Worm (Caenorhabditis elegans) whole organism, L2 larva: ENCODE measurements around the gene C16B8.2.

Experiments
- F13H6.1 ChIP-seq: sonication (generic microtip); optimal IDR thresholded peaks from 2 replicates; lab custom pipeline; 2016; ENCODE audit warnings: missing genetic modification characterization, missing compliant biosample characterization
- R02D3.7 ChIP-seq: fragments of 150-350 bp; optimal IDR thresholded peaks from 2 replicates; lab custom pipeline; 2014; ENCODE audit warnings: missing biosample characterization, missing genetic modification characterization
- Y55F3AM.14 ChIP-seq: fragments of 200-800 bp; sonication (Bioruptor generic); optimal IDR thresholded peaks from 2 replicates; lab custom pipeline; 2018; ENCODE audit warnings: mild to moderate bottlenecking, missing genetic modification characterization, missing compliant biosample characterization
- ZK546.5 ChIP-seq: sonication (generic microtip); optimal IDR thresholded peaks from 2 replicates; lab custom pipeline; 2017; ENCODE audit warnings: missing biosample characterization, missing genetic modification characterization
- alr-1 ChIP-seq: fragments of 150-350 bp; optimal IDR thresholded peaks from 2 replicates; lab custom pipeline; 2014; ENCODE audit warnings: missing biosample characterization, missing genetic modification characterization
- ama-1 ChIP-seq: fragments of 150-350 bp; optimal IDR thresholded peaks from 2 replicates; lab custom pipeline; 2018; ENCODE audit warnings: inconsistent platforms
- blmp-1 ChIP-seq: sonication (generic microtip); optimal IDR thresholded peaks from 2 replicates; lab custom pipeline; 2017; ENCODE audit warnings: missing genetic modification characterization, mild to moderate bottlenecking, missing compliant biosample characterization, antibody characterized with exemption, moderate library complexity; ENCODE audit not compliant: insufficient read depth
- ceh-82 ChIP-seq: fragments of 150-350 bp; optimal IDR thresholded peaks from 2 replicates; lab custom pipeline; 2014; ENCODE audit warnings: missing biosample characterization, missing genetic modification characterization
- crh-2 ChIP-seq: sonication (generic microtip); optimal IDR thresholded peaks from 2 replicates; lab custom pipeline; 2017; ENCODE audit warnings: missing biosample characterization, missing genetic modification characterization
- egl-27 ChIP-seq: sonication (generic microtip); optimal IDR thresholded peaks from 3 replicates; lab custom pipeline; 2017; ENCODE audit warnings: missing biosample characterization, missing genetic modification reagents, missing genetic modification characterization
- elt-1 ChIP-seq: fragments of 150-350 bp; optimal IDR thresholded peaks from 2 replicates; lab custom pipeline; 2014; ENCODE audit warnings: missing biosample characterization, missing genetic modification characterization
- elt-3 ChIP-seq: sonication (generic microtip); optimal IDR thresholded peaks from 2 replicates; lab custom pipeline; 2017; ENCODE audit warnings: missing biosample characterization, missing genetic modification characterization
- fos-1 ChIP-seq: fragments of 150-350 bp; optimal IDR thresholded peaks from 2 replicates; lab custom pipeline; 2014; ENCODE audit warnings: missing biosample characterization, missing genetic modification characterization
- gmeb-1 ChIP-seq: fragments of 150-350 bp; optimal IDR thresholded peaks from 2 replicates; lab custom pipeline; 2014; ENCODE audit warnings: missing biosample characterization, missing genetic modification characterization
- lin-13 ChIP-seq: fragments of 150-350 bp; optimal IDR thresholded peaks from 2 replicates; lab custom pipeline; 2014; ENCODE audit warnings: missing biosample characterization, missing genetic modification reagents, missing genetic modification characterization
- lin-39 ChIP-seq: fragments of 150-350 bp; optimal IDR thresholded peaks from 2 replicates; lab custom pipeline; 2014; ENCODE audit warnings: missing biosample characterization, missing genetic modification reagents, missing genetic modification characterization
- lsy-2 ChIP-seq, 2 experiments: fragments of 150-350 bp in 1 of 2; sonication (generic microtip) in 1 of 2; optimal IDR thresholded peaks; 2 replicates each; lab custom pipeline; 2014 to 2017; ENCODE audit warnings: missing biosample characterization in 2 of 2, missing genetic modification characterization in 2 of 2
- mab-5 ChIP-seq: fragments of 150-350 bp; optimal IDR thresholded peaks from 2 replicates; lab custom pipeline; 2014; ENCODE audit warnings: missing biosample characterization, missing genetic modification characterization
- mbf-1 ChIP-seq: sonication (generic microtip); optimal IDR thresholded peaks from 2 replicates; lab custom pipeline; 2017; ENCODE audit warnings: missing biosample characterization, missing genetic modification characterization
- mdl-1 ChIP-seq, 2 experiments: fragments of 150-350 bp in 1 of 2; sonication (generic microtip) in 1 of 2; optimal IDR thresholded peaks; 2 replicates each; lab custom pipeline; 2017; ENCODE audit warnings: missing biosample characterization in 2 of 2, missing genetic modification characterization in 2 of 2
- nhr-10 ChIP-seq: sonication (generic microtip); optimal IDR thresholded peaks from 2 replicates; lab custom pipeline; 2017; ENCODE audit warnings: missing biosample characterization, missing genetic modification characterization
- nhr-11 ChIP-seq: fragments of 150-350 bp; optimal IDR thresholded peaks from 2 replicates; lab custom pipeline; 2014; ENCODE audit warnings: missing biosample characterization, missing genetic modification characterization
- nhr-12 ChIP-seq: fragments of 150-350 bp; optimal IDR thresholded peaks from 2 replicates; lab custom pipeline; 2014; ENCODE audit warnings: missing biosample characterization, missing genetic modification characterization
- nhr-129 ChIP-seq: fragments of 150-350 bp; optimal IDR thresholded peaks from 2 replicates; lab custom pipeline; 2014; ENCODE audit warnings: missing biosample characterization, missing genetic modification characterization
- nhr-23 ChIP-seq: fragments of 150-350 bp; optimal IDR thresholded peaks from 2 replicates; lab custom pipeline; 2014; ENCODE audit warnings: missing biosample characterization, missing genetic modification reagents, missing genetic modification characterization
- nhr-237 ChIP-seq: fragments of 150-350 bp; optimal IDR thresholded peaks from 2 replicates; lab custom pipeline; 2014; ENCODE audit warnings: missing biosample characterization, missing genetic modification characterization
- nhr-25 ChIP-seq: fragments of 150-350 bp; sonication (generic microtip); optimal IDR thresholded peaks from 3 replicates; lab custom pipeline; 2014; ENCODE audit warnings: missing biosample characterization, missing genetic modification characterization
- nhr-77 ChIP-seq: fragments of 150-350 bp; optimal IDR thresholded peaks from 2 replicates; lab custom pipeline; 2014; ENCODE audit warnings: missing biosample characterization, missing genetic modification characterization
- peb-1 ChIP-seq: fragments of 150-350 bp; optimal IDR thresholded peaks from 2 replicates; lab custom pipeline; 2014; ENCODE audit warnings: missing biosample characterization, missing genetic modification characterization
- skn-1 ChIP-seq: sonication (generic microtip); optimal IDR thresholded peaks from 2 replicates; lab custom pipeline; 2017; ENCODE audit warnings: missing biosample characterization, missing genetic modification characterization
- sma-3 ChIP-seq: sonication (generic microtip); optimal IDR thresholded peaks from 2 replicates; lab custom pipeline; 2016; ENCODE audit warnings: missing genetic modification reagents, missing genetic modification characterization, missing compliant biosample characterization
- sma-9 ChIP-seq, 2 experiments: fragments of 150-350 bp in 1 of 2; sonication (generic microtip) in 1 of 2; optimal IDR thresholded peaks; 2 replicates each; lab custom pipeline; 2014 to 2016; ENCODE audit warnings: missing genetic modification characterization in 2 of 2, mild to moderate bottlenecking in 1 of 2, missing biosample characterization in 1 of 2, missing compliant biosample characterization in 1 of 2, missing genetic modification reagents in 1 of 2, moderate library complexity in 1 of 2
- snpc-4 ChIP-seq: fragments of 150-350 bp; optimal IDR thresholded peaks from 2 replicates; lab custom pipeline; 2014; ENCODE audit warnings: missing biosample characterization, missing genetic modification characterization
- unc-39 ChIP-seq: fragments of 150-350 bp; optimal IDR thresholded peaks from 2 replicates; lab custom pipeline; 2014; ENCODE audit warnings: missing biosample characterization, missing genetic modification characterization
- unc-55 ChIP-seq: fragments of 150-350 bp; sonication (generic microtip); optimal IDR thresholded peaks from 3 replicates; lab custom pipeline; 2014; ENCODE audit warnings: missing biosample characterization, missing genetic modification reagents, missing genetic modification characterization
- unc-62 ChIP-seq: fragments of 150-350 bp; optimal IDR thresholded peaks from 2 replicates; lab custom pipeline; 2014; ENCODE audit warnings: missing biosample characterization, missing genetic modification reagents, missing genetic modification characterization
- zag-1 ChIP-seq: fragments of 150-350 bp; optimal IDR thresholded peaks from 2 replicates; lab custom pipeline; 2014; ENCODE audit warnings: missing biosample characterization, missing genetic modification characterization
- ztf-4 ChIP-seq: fragments of 150-350 bp; optimal IDR thresholded peaks from 2 replicates; lab custom pipeline; 2014; ENCODE audit warnings: missing biosample characterization, missing genetic modification characterization

Gene C16B8.2

ce11 chrX:3976755-3977154, 10.5 kb upstream of the C16B8.2 start:
- TF ChIP-seq sma-9 (GFP tag; optimal IDR thresholded peaks at IDR 0.05; lab: Kevin White, UChicago) (no peak), sma-9 (tag; optimal IDR thresholded peaks at IDR 0.05; lab: Kevin White, UChicago) (no peak), elt-1 (tag; lab: Kevin White, UChicago) (no peak), F13H6.1 (no peak), alr-1 (tag; lab: Kevin White, UChicago) (no peak), nhr-10 (tag; lab: Kevin White, UChicago) (no peak), nhr-11 (tag; lab: Kevin White, UChicago) (no peak), gmeb-1 (tag; lab: Kevin White, UChicago) (no peak), mdl-1 (tag; optimal IDR thresholded peaks at IDR 0.05; lab: Kevin White, UChicago) (no peak), ceh-82 (tag; lab: Kevin White, UChicago) (no peak), zag-1 (tag; lab: Kevin White, UChicago) (no peak), unc-39 (tag; lab: Kevin White, UChicago) (no peak)

- TF ChIP-seq snpc-4 (tag; lab: Kevin White, UChicago) (no peak), ztf-4 (tag; lab: Kevin White, UChicago) (no peak)
Observed at ce11 chrX:3974160-3974559, 7.9 kb upstream of the C16B8.2 start.

ce11 chrX:3973534-3973933, 7.3 kb upstream of the C16B8.2 start, which contains the start of gene C16B8.4:
Gene C16B8.4, minus strand, starts transcription at chrX:3973634.
- TF ChIP-seq unc-55 (GFP tag; lab: Kevin White, UChicago) (no peak), zag-1 (tag; lab: Kevin White, UChicago) (no peak), mdl-1 (tag; optimal IDR thresholded peaks at IDR 0.05; lab: Kevin White, UChicago) (no peak), gmeb-1 (tag; lab: Kevin White, UChicago) (no peak), nhr-23 (tag; lab: Kevin White, UChicago) (no peak), blmp-1 (tag; lab: Kevin White, UChicago) (no peak), lsy-2 (tag; optimal IDR thresholded peaks at IDR 0.05; lab: Kevin White, UChicago) (no peak), ZK546.5 (tag; lab: Kevin White, UChicago) (no peak), nhr-237 (no peak), nhr-77 (tag; lab: Kevin White, UChicago) (no peak), mab-5 (tag; lab: Kevin White, UChicago) (no peak), Y55F3AM.14 (no peak), nhr-10 (tag; lab: Kevin White, UChicago) (no peak), nhr-129 (tag; lab: Kevin White, UChicago) (no peak), ama-1 (lab: Kevin White, UChicago) (no peak), crh-2 (tag; lab: Kevin White, UChicago) (no peak), sma-9 (GFP tag; optimal IDR thresholded peaks at IDR 0.05; lab: Kevin White, UChicago) (no peak), sma-9 (tag; optimal IDR thresholded peaks at IDR 0.05; lab: Kevin White, UChicago) (no peak), unc-62 (no peak), sma-3 (GFP tag; lab: Kevin White, UChicago) (no peak), skn-1 (tag; lab: Kevin White, UChicago) (no peak)

ce11 chrX:3970786-3971185, 4.6 kb upstream of the C16B8.2 start:
- TF ChIP-seq lin-39 (tag; lab: Kevin White, UChicago) (no peak), nhr-12 (tag; lab: Kevin White, UChicago) (no peak), elt-1 (tag; lab: Kevin White, UChicago) (no peak), nhr-23 (tag; lab: Kevin White, UChicago) (no peak), sma-9 (GFP tag; optimal IDR thresholded peaks at IDR 0.05; lab: Kevin White, UChicago) (no peak), sma-9 (tag; optimal IDR thresholded peaks at IDR 0.05; lab: Kevin White, UChicago) (no peak), ceh-82 (tag; lab: Kevin White, UChicago) (no peak), nhr-25 (tag; lab: Kevin White, UChicago) (no peak), fos-1 (no peak), nhr-129 (tag; lab: Kevin White, UChicago) (no peak), nhr-11 (tag; lab: Kevin White, UChicago) (no peak)

ce11 chrX:3969980-3970403, 3.8 kb upstream of the C16B8.2 start:
- TF ChIP-seq egl-27 (tag; lab: Kevin White, UChicago) = peak; percentile 59
- no peak for TF ChIP-seq R02D3.7 (tag; lab: Kevin White, UChicago)
- TF ChIP-seq ztf-4 (tag; lab: Kevin White, UChicago) = no peak
- peak in 1 of 2 experiments; percentile 44 for TF ChIP-seq mdl-1 (tag; optimal IDR thresholded peaks at IDR 0.05; lab: Kevin White, UChicago)
- no peak for TF ChIP-seq ZK546.5 (tag; lab: Kevin White, UChicago)
- no peak for TF ChIP-seq alr-1 (tag; lab: Kevin White, UChicago)
- TF ChIP-seq mbf-1 = no peak
- TF ChIP-seq nhr-11 (tag; lab: Kevin White, UChicago) = no peak
- peak; percentile 72 for TF ChIP-seq sma-9 (GFP tag; optimal IDR thresholded peaks at IDR 0.05; lab: Kevin White, UChicago)
- TF ChIP-seq sma-9 (tag; optimal IDR thresholded peaks at IDR 0.05; lab: Kevin White, UChicago) = no peak
- TF ChIP-seq gmeb-1 (tag; lab: Kevin White, UChicago) = peak; percentile 67
- TF ChIP-seq elt-3 (tag; lab: Kevin White, UChicago) = no peak
- peak; percentile 89 for TF ChIP-seq nhr-129 (tag; lab: Kevin White, UChicago)
- TF ChIP-seq crh-2 (tag; lab: Kevin White, UChicago) = peak; percentile 84
- TF ChIP-seq unc-55 (GFP tag; lab: Kevin White, UChicago) = peak; percentile 59
- no peak for TF ChIP-seq nhr-10 (tag; lab: Kevin White, UChicago)
- peak; percentile 37 for TF ChIP-seq zag-1 (tag; lab: Kevin White, UChicago)
- no peak for TF ChIP-seq nhr-12 (tag; lab: Kevin White, UChicago)
- TF ChIP-seq blmp-1 (tag; lab: Kevin White, UChicago) = no peak
- peak; percentile 67 for TF ChIP-seq lin-13 (GFP tag; lab: Kevin White, UChicago)
- no peak for TF ChIP-seq ceh-82 (tag; lab: Kevin White, UChicago)
- no peak for TF ChIP-seq unc-62
- TF ChIP-seq mab-5 (tag; lab: Kevin White, UChicago) = peak; percentile 67
- no peak for TF ChIP-seq unc-39 (tag; lab: Kevin White, UChicago)
- peak; percentile 76 for TF ChIP-seq sma-3 (GFP tag; lab: Kevin White, UChicago)
- TF ChIP-seq peb-1 (tag; lab: Kevin White, UChicago) = no peak
- no peak for TF ChIP-seq snpc-4 (tag; lab: Kevin White, UChicago)
- no peak for TF ChIP-seq Y55F3AM.14
- TF ChIP-seq elt-1 (tag; lab: Kevin White, UChicago) = no peak
- TF ChIP-seq nhr-25 (tag; lab: Kevin White, UChicago) = no peak
